Worm (Caenorhabditis elegans) whole organism, late embryonic: ENCODE results near the gene srv-4.

ENCODE experiments used
- C08G9.2 ChIP-seq: sonication (generic microtip); optimal IDR thresholded peaks from 2 replicates; lab custom pipeline; 2016; ENCODE audit warnings: mild to moderate bottlenecking, missing genetic modification characterization, moderate library complexity, missing compliant biosample characterization
- F13H6.1 ChIP-seq: sonication (generic microtip); optimal IDR thresholded peaks from 2 replicates; lab custom pipeline; 2016; ENCODE audit warnings: missing genetic modification characterization, missing compliant biosample characterization
- K02D7.2 ChIP-seq: sonication (generic microtip); optimal IDR thresholded peaks from 2 replicates; lab custom pipeline; 2017; ENCODE audit warnings: mild to moderate bottlenecking, missing genetic modification characterization, missing compliant biosample characterization
- K09A11.1 ChIP-seq: sonication (generic microtip); optimal IDR thresholded peaks from 2 replicates; lab custom pipeline; 2017; ENCODE audit warnings: antibody characterized with exemption, mild to moderate bottlenecking, missing genetic modification characterization, missing compliant biosample characterization; ENCODE audit not compliant: insufficient read depth
- T23F11.4 ChIP-seq: fragments of 200-800 bp; sonication (Bioruptor generic); optimal IDR thresholded peaks from 2 replicates; lab custom pipeline; 2018; ENCODE audit warnings: mild to moderate bottlenecking, missing genetic modification characterization, missing compliant biosample characterization
- Y22D7AL.16 ChIP-seq: sonication (generic microtip); optimal IDR thresholded peaks from 2 replicates; lab custom pipeline; 2016; ENCODE audit warnings: missing genetic modification characterization, missing compliant biosample characterization
- ceh-14 ChIP-seq: sonication (generic microtip); optimal IDR thresholded peaks from 2 replicates; lab custom pipeline; 2016; ENCODE audit warnings: missing genotype, missing genetic modification characterization, missing compliant biosample characterization
- ceh-19 ChIP-seq: fragments of 200-800 bp; sonication (Bioruptor generic); optimal IDR thresholded peaks from 2 replicates; lab custom pipeline; 2018; ENCODE audit warnings: mild to moderate bottlenecking, missing genetic modification characterization, missing compliant biosample characterization
- ceh-22 ChIP-seq: sonication (generic microtip); optimal IDR thresholded peaks from 2 replicates; lab custom pipeline; 2017; ENCODE audit warnings: missing biosample characterization, missing genetic modification characterization
- ceh-31 ChIP-seq: sonication (generic microtip); optimal IDR thresholded peaks from 2 replicates; lab custom pipeline; 2016; ENCODE audit warnings: missing genetic modification characterization, missing compliant biosample characterization
- ceh-34 ChIP-seq: sonication (generic microtip); optimal IDR thresholded peaks from 2 replicates; lab custom pipeline; 2016; ENCODE audit warnings: mild to moderate bottlenecking, missing genetic modification characterization, missing compliant biosample characterization
- ceh-45 ChIP-seq: fragments of 200-800 bp; sonication (Bioruptor generic); IDR thresholded peaks from 2 replicates; pipeline ENCODE4 v1.3.6; 2022; ENCODE audit warnings: missing genetic modification reagents, missing genetic modification characterization, missing compliant biosample characterization
- ceh-48 ChIP-seq: sonication (generic microtip); optimal IDR thresholded peaks from 2 replicates; lab custom pipeline; 2016; ENCODE audit warnings: missing genetic modification characterization, inconsistent platforms, missing compliant biosample characterization
- che-1 ChIP-seq: sonication (generic microtip); optimal IDR thresholded peaks from 2 replicates; lab custom pipeline; 2016; ENCODE audit warnings: mild to moderate bottlenecking, missing genetic modification characterization, missing compliant biosample characterization
- elt-4 ChIP-seq: sonication (generic microtip); optimal IDR thresholded peaks from 2 replicates; lab custom pipeline; 2016; ENCODE audit warnings: missing genetic modification characterization, missing compliant biosample characterization
- fax-1 ChIP-seq: sonication (generic microtip); optimal IDR thresholded peaks from 2 replicates; lab custom pipeline; 2016; ENCODE audit warnings: missing genotype, missing genetic modification characterization, missing compliant biosample characterization
- gmeb-2 ChIP-seq: sonication (generic microtip); optimal IDR thresholded peaks from 2 replicates; lab custom pipeline; 2016; ENCODE audit warnings: missing genetic modification characterization, inconsistent platforms, missing compliant biosample characterization
- hlh-13 ChIP-seq: fragments of 200-800 bp; sonication (Bioruptor generic); optimal IDR thresholded peaks from 2 replicates; lab custom pipeline; 2018; ENCODE audit warnings: mild to moderate bottlenecking, missing genetic modification characterization, missing compliant biosample characterization
- hlh-6 ChIP-seq: sonication (generic microtip); optimal IDR thresholded peaks from 2 replicates; lab custom pipeline; 2016; ENCODE audit warnings: missing genotype, missing genetic modification characterization, missing compliant biosample characterization
- hlh-8 ChIP-seq: sonication (generic microtip); optimal IDR thresholded peaks from 2 replicates; lab custom pipeline; 2016; ENCODE audit warnings: missing genotype, missing genetic modification characterization, missing compliant biosample characterization
- lim-6 ChIP-seq: sonication (generic microtip); optimal IDR thresholded peaks from 2 replicates; lab custom pipeline; 2016; ENCODE audit warnings: missing genetic modification characterization, missing compliant biosample characterization
- lin-11 ChIP-seq: fragments of 200-800 bp; sonication (Bioruptor generic); optimal IDR thresholded peaks from 2 replicates; lab custom pipeline; 2018; ENCODE audit warnings: mild to moderate bottlenecking, missing genetic modification characterization, missing compliant biosample characterization
- madf-2 ChIP-seq: sonication (generic microtip); optimal IDR thresholded peaks from 2 replicates; lab custom pipeline; 2017; ENCODE audit warnings: missing genetic modification characterization, missing compliant biosample characterization
- nfya-1 ChIP-seq: sonication (generic microtip); optimal IDR thresholded peaks from 2 replicates; lab custom pipeline; 2017; ENCODE audit warnings: missing genetic modification characterization, mild to moderate bottlenecking, missing compliant biosample characterization, antibody characterized with exemption, moderate library complexity
- npax-4 ChIP-seq: sonication (generic microtip); optimal IDR thresholded peaks from 2 replicates; lab custom pipeline; 2016; ENCODE audit warnings: missing genetic modification characterization, missing compliant biosample characterization
- pat-9 ChIP-seq: fragments of 200-800 bp; sonication (Bioruptor generic); optimal IDR thresholded peaks from 2 replicates; lab custom pipeline; 2018; ENCODE audit warnings: mild to moderate bottlenecking, missing genetic modification characterization, moderate library complexity, missing compliant biosample characterization
- pax-1 ChIP-seq: fragments of 150-350 bp; optimal IDR thresholded peaks from 2 replicates; lab custom pipeline; 2014; ENCODE audit warnings: missing biosample characterization, missing genetic modification characterization
- pha-2 ChIP-seq: sonication (generic microtip); optimal IDR thresholded peaks from 2 replicates; lab custom pipeline; 2017; ENCODE audit warnings: mild to moderate bottlenecking, missing genetic modification characterization, missing compliant biosample characterization
- ref-2 ChIP-seq: sonication (generic microtip); optimal IDR thresholded peaks from 2 replicates; lab custom pipeline; 2016; ENCODE audit warnings: missing genetic modification characterization, missing compliant biosample characterization
- rnt-1 ChIP-seq: sonication (generic microtip); optimal IDR thresholded peaks from 2 replicates; lab custom pipeline; 2016; ENCODE audit warnings: missing genetic modification characterization, missing compliant biosample characterization
- sox-2 ChIP-seq: fragments of 200-800 bp; sonication (Bioruptor generic); IDR thresholded peaks from 2 replicates; pipeline ENCODE4 v1.3.6; 2022; ENCODE audit warnings: missing genetic modification reagents, missing genetic modification characterization, missing compliant biosample characterization
- syd-9 ChIP-seq: sonication (generic microtip); optimal IDR thresholded peaks from 2 replicates; lab custom pipeline; 2016; ENCODE audit warnings: mild to moderate bottlenecking, missing genetic modification characterization, moderate library complexity, missing compliant biosample characterization
- tbx-2 ChIP-seq: sonication (generic microtip); optimal IDR thresholded peaks from 2 replicates; lab custom pipeline; 2016; ENCODE audit warnings: missing genetic modification characterization, missing compliant biosample characterization
- tbx-7 ChIP-seq: sonication (generic microtip); optimal IDR thresholded peaks from 2 replicates; lab custom pipeline; 2016; ENCODE audit warnings: missing genotype, missing genetic modification characterization, missing compliant biosample characterization
- ttx-3 ChIP-seq: sonication (generic microtip); optimal IDR thresholded peaks from 2 replicates; lab custom pipeline; 2016; ENCODE audit warnings: missing genetic modification reagents, missing genetic modification characterization, missing compliant biosample characterization
- unc-3 ChIP-seq, 2 experiments: fragments of 200-800 bp in 1 of 2; sonication (Bioruptor generic) in 1 of 2; sonication (generic microtip) in 1 of 2; conservative IDR thresholded peaks in 1 of 2; optimal IDR thresholded peaks in 1 of 2; 2 replicates each; pipeline versions ENCODE4 v1.3.6 to Lab custom; 2016 to 2022; ENCODE audit warnings: missing compliant biosample characterization in 2 of 2, missing genetic modification characterization in 2 of 2, missing genetic modification reagents in 1 of 2
- unc-42 ChIP-seq: sonication (generic microtip); optimal IDR thresholded peaks from 2 replicates; lab custom pipeline; 2016; ENCODE audit warnings: missing genotype, missing genetic modification characterization, missing compliant biosample characterization
- unc-86 ChIP-seq: sonication (generic microtip); optimal IDR thresholded peaks from 2 replicates; lab custom pipeline; 2016; ENCODE audit warnings: missing genetic modification characterization, missing compliant biosample characterization

srv-4 gene

ce11 chrIV:4265951-4266350 is 22.3 kb downstream of the srv-4 start:
- TF ChIP-seq T23F11.4 (no peak), ceh-19 (no peak), fax-1 (tag; lab: Kevin White, UChicago) (no peak), ceh-31 (tag; lab: Kevin White, UChicago) (no peak), madf-2 (tag; lab: Kevin White, UChicago) (no peak), unc-3 (GFP tag; conservative IDR thresholded peaks at IDR 0.05; lab: Robert Waterston, UW) (no peak), unc-3 (tag; optimal IDR thresholded peaks at IDR 0.05; lab: Kevin White, UChicago) (no peak), K09A11.1 (no peak), F13H6.1 (tag; lab: Kevin White, UChicago) (no peak), syd-9 (tag; lab: Kevin White, UChicago) (no peak), ref-2 (no peak), ceh-45 (no peak)
- TF ChIP-seq, all 69 proteins: peak for 0

DNA sequence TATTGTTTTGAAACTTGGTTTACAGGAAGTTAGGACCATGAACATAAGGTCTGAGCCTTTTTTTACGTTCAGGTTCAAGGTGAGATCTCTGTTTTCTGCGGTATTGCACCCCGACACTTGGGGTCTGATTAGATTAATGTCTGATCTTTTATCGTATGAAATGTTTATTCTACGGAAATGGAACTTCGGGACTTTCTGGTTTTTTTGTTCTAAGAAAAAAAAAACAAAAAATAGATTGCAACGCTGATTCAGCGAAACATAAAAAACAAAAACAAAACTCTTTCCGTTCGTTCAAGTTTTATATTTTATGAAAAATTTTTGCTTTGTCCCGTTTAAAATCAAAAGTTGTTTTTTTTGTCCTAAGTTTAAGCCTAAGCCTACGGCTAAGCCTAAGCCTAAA is 23.0 kb downstream of the srv-4 start, which contains the start of gene F36A4.5:
TSS of gene F36A4.5 (plus strand) at position 301 of the 400 bp plus-strand sequence.
- TF ChIP-seq ceh-48 (tag; lab: Kevin White, UChicago) (no peak), pat-9 (tag; lab: Kevin White, UChicago) (no peak), ceh-22 (tag; lab: Kevin White, UChicago) (no peak), ceh-14 (tag; lab: Kevin White, UChicago) (no peak), Y22D7AL.16 (tag; lab: Kevin White, UChicago) (no peak), ceh-34 (no peak)

- no peak for TF ChIP-seq hlh-13
- no peak for TF ChIP-seq gmeb-2 (tag; lab: Kevin White, UChicago)
- no peak for TF ChIP-seq lin-11 (tag; lab: Kevin White, UChicago)
- no peak for TF ChIP-seq pax-1 (tag; lab: Kevin White, UChicago)
- TF ChIP-seq C08G9.2: peak; percentile 54
- no peak for TF ChIP-seq unc-86 (tag; lab: Kevin White, UChicago)
- no peak for TF ChIP-seq ttx-3 (tag; lab: Kevin White, UChicago)
- no peak for TF ChIP-seq che-1 (tag; lab: Kevin White, UChicago)
- TF ChIP-seq hlh-6 (tag; lab: Kevin White, UChicago): peak; percentile 63
- TF ChIP-seq rnt-1 (tag; lab: Kevin White, UChicago): no peak
- peak; percentile 15 for TF ChIP-seq elt-4
- no peak for TF ChIP-seq unc-42 (tag; lab: Kevin White, UChicago)
- TF ChIP-seq tbx-2 (tag; lab: Kevin White, UChicago): peak; percentile 6
- TF ChIP-seq madf-2 (tag; lab: Kevin White, UChicago): no peak
- TF ChIP-seq ceh-45: no peak
- TF ChIP-seq lim-6 (tag; lab: Kevin White, UChicago): no peak
Measured at ce11 chrIV:4264649-4265048, 23.6 kb downstream of the srv-4 start.

- no peak for TF ChIP-seq npax-4 (tag; lab: Kevin White, UChicago)
- TF ChIP-seq tbx-7 (tag; lab: Kevin White, UChicago): no peak
- TF ChIP-seq K02D7.2 (tag; lab: Kevin White, UChicago): no peak
- TF ChIP-seq ceh-34: no peak
- no peak for TF ChIP-seq lim-6 (tag; lab: Kevin White, UChicago)
- no peak for TF ChIP-seq hlh-8
- TF ChIP-seq sox-2 (GFP tag; lab: Robert Waterston, UW): no peak
- TF ChIP-seq ceh-45: no peak
- TF ChIP-seq nfya-1: no peak
- no peak for TF ChIP-seq lin-11 (tag; lab: Kevin White, UChicago)
- TF ChIP-seq pha-2 (tag; lab: Kevin White, UChicago): no peak
- TF ChIP-seq, all 69 proteins: peak for 0
Measured at ce11 chrIV:4262993-4263392, 25.2 kb downstream of the srv-4 start, which contains the start of gene col-33. Gene col-33, plus strand, starts transcription at chrIV:4263293.
